Fruit fly (Drosophila melanogaster) whole organism, pupa: ENCODE measurements around the gene CG2217.

Experiments
- CG17806 ChIP-seq: fragments of 200-800 bp; sonication (Bioruptor generic); optimal IDR thresholded peaks from 2 replicates; lab custom pipeline; 2018; ENCODE audit warnings: missing biosample characterization, mild to moderate bottlenecking, missing genetic modification characterization, moderate library complexity
- CG34367 ChIP-seq: fragments of 200-800 bp; sonication (Bioruptor generic); optimal IDR thresholded peaks from 2 replicates; lab custom pipeline; 2018; ENCODE audit warnings: missing biosample characterization, mild to moderate bottlenecking, missing genetic modification characterization
- Ets98B ChIP-seq: fragments of 200-800 bp; sonication (Bioruptor generic); IDR thresholded peaks from 2 replicates; pipeline ENCODE4 v1.3.6; 2022; ENCODE audit warnings: missing biosample characterization, missing genetic modification characterization
- Pif1B ChIP-seq: fragments of 200-800 bp; sonication (Bioruptor generic); optimal IDR thresholded peaks from 3 replicates; lab custom pipeline; 2016; ENCODE audit warnings: missing biosample characterization, missing genetic modification characterization
- gl ChIP-seq: fragments of 200-800 bp; sonication (Bioruptor generic); optimal IDR thresholded peaks from 2 replicates; lab custom pipeline; 2018; ENCODE audit warnings: missing biosample characterization, mild to moderate bottlenecking, missing genetic modification characterization
- rn ChIP-seq: fragments of 200-800 bp; sonication (Bioruptor generic); IDR thresholded peaks from 2 replicates; pipeline ENCODE4 v1.3.6; 2022; ENCODE audit warnings: missing biosample characterization, missing genetic modification characterization

- TF ChIP-seq Pif1B (GFP tag; lab: Kevin White, UChicago) (no peak), Ets98B (GFP tag; lab: Robert Waterston, UW) (no peak), rn (GFP tag; lab: Robert Waterston, UW) (no peak), CG34367 (tag; lab: Kevin White, UChicago) (no peak), CG17806 (no peak), gl (tag; lab: Kevin White, UChicago) (no peak)
Observed at dm6 chr3R:30464244-30464643, 41.5 kb upstream of the CG2217 start.
